Worm (Caenorhabditis elegans): ENCODE results near the gene emc-3.

Gene emc-3

ce11 chrIV:13369120-13369842, 12.4 kb downstream of the emc-3 start, which contains the start of gene agt-1 (continued):
- no peak for TF ChIP-seq F39B2.1 (GFP tag; IDR thresholded peaks at IDR 0.05)
- no peak for TF ChIP-seq C06A6.2 (GFP tag; conservative IDR thresholded peaks at IDR 0.05)
- TF ChIP-seq unc-130 (GFP tag; optimal IDR thresholded peaks at IDR 0.05) = no peak
- 0 out of 2 replicates have a peak, but pooled peaks have one; percentile 74 for TF ChIP-seq Y53G8AR.9 (GFP tag; conservative IDR thresholded peaks at IDR 0.05)
- TF ChIP-seq F49E8.2 (tag; optimal IDR thresholded peaks at IDR 0.05; ENCODE audit: insufficient read depth) = no peak
- peak; percentile 60 for TF ChIP-seq pbrm-1 (GFP tag; IDR thresholded peaks at IDR 0.05)
- no peak for TF ChIP-seq unc-62 (GFP tag; optimal IDR thresholded peaks at IDR 0.05)
- peak; percentile 41 for TF ChIP-seq T26A5.8 (tag; optimal IDR thresholded peaks at IDR 0.05)
- TF ChIP-seq die-1 (tag; optimal IDR thresholded peaks at IDR 0.05) = no peak
- TF ChIP-seq hmg-20 (GFP tag; IDR thresholded peaks at IDR 0.05) = no peak
- no peak for TF ChIP-seq F22D6.2 (tag; optimal IDR thresholded peaks at IDR 0.05)
- TF ChIP-seq lin-26 (GFP tag; IDR thresholded peaks at IDR 0.05) = peak; percentile 54; the same call in 1 of the 2 replicates
- TF ChIP-seq ztf-18 (tag; optimal IDR thresholded peaks at IDR 0.05) = no peak
- no peak for TF ChIP-seq fkh-3 (tag; optimal IDR thresholded peaks at IDR 0.05)
- no peak for TF ChIP-seq nhr-120 (GFP tag; IDR thresholded peaks at IDR 0.05)
- TF ChIP-seq C17E4.6 (GFP tag; IDR thresholded peaks at IDR 0.05) = no peak
- TF ChIP-seq ceh-40 (GFP tag; IDR thresholded peaks at IDR 0.05) = no peak
- TF ChIP-seq sptf-2 (GFP tag; optimal IDR thresholded peaks at IDR 0.05) = no peak
- no peak for TF ChIP-seq F57C9.4 (tag; optimal IDR thresholded peaks at IDR 0.05)
- no peak for TF ChIP-seq bed-2 (GFP tag; IDR thresholded peaks at IDR 0.05)
- no peak for TF ChIP-seq ceh-100 (GFP tag; IDR thresholded peaks at IDR 0.05)
- no peak for TF ChIP-seq somi-1 (GFP tag; optimal IDR thresholded peaks at IDR 0.05)
- TF ChIP-seq nfya-1 (tag; optimal IDR thresholded peaks at IDR 0.05; ENCODE audit: borderline replicate concordance, insufficient read depth) = no peak
- no peak for TF ChIP-seq nhr-179 (tag; optimal IDR thresholded peaks at IDR 0.05)
- TF ChIP-seq Y95B8A.8 (GFP tag; IDR thresholded peaks at IDR 0.05) = 0 out of 2 replicates have a peak, but pooled peaks have one; percentile 34
- TF ChIP-seq snpc-1.3 (tag; optimal IDR thresholded peaks at IDR 0.05; ENCODE audit: insufficient read depth) = no peak
- no peak for TF ChIP-seq K12H6.12 (tag; optimal IDR thresholded peaks at IDR 0.05)
- no peak for TF ChIP-seq ztf-25 (GFP tag; IDR thresholded peaks at IDR 0.05)
- no peak for TF ChIP-seq ztf-3 (GFP tag; optimal IDR thresholded peaks at IDR 0.05)
- no peak for TF ChIP-seq Y67H2A.10 (GFP tag; conservative IDR thresholded peaks at IDR 0.05)
- TF ChIP-seq K11D2.4 (GFP tag; IDR thresholded peaks at IDR 0.05) = no peak

- TF ChIP-seq attf-3 (GFP tag; conservative IDR thresholded peaks at IDR 0.05) (no peak), egl-18 (GFP tag; IDR thresholded peaks at IDR 0.05) (no peak), ceh-40 (GFP tag; IDR thresholded peaks at IDR 0.05) (no peak), sptf-2 (GFP tag; optimal IDR thresholded peaks at IDR 0.05) (no peak)
Observed at ce11 chrIV:13364869-13365268, 16.9 kb downstream of the emc-3 start, which contains the start of gene srsx-25. srsx-25 (plus strand) TSS chrIV:13365169.

- TF ChIP-seq ztf-26 (tag; optimal IDR thresholded peaks at IDR 0.05) (no peak), F39B2.1 (GFP tag; IDR thresholded peaks at IDR 0.05) (no peak), nhr-80 (tag; optimal IDR thresholded peaks at IDR 0.05) (no peak), fkh-3 (tag; optimal IDR thresholded peaks at IDR 0.05) (no peak), lin-26 (GFP tag; IDR thresholded peaks at IDR 0.05) (no peak), ets-4 (GFP tag; optimal IDR thresholded peaks at IDR 0.05) (no peak), ztf-25 (GFP tag; IDR thresholded peaks at IDR 0.05) (no peak), snpc-1.1 (tag; optimal IDR thresholded peaks at IDR 0.05; ENCODE audit: insufficient read depth) (no peak), sdz-38 (tag; optimal IDR thresholded peaks at IDR 0.05) (no peak), cebp-1 (GFP tag; IDR thresholded peaks at IDR 0.05) (no peak), cebp-1 (tag; optimal IDR thresholded peaks at IDR 0.05) (no peak), ztf-28 (GFP tag; IDR thresholded peaks at IDR 0.05) (no peak), nfyb-1 (GFP tag; IDR thresholded peaks at IDR 0.05) (no peak), madf-3 (GFP tag; IDR thresholded peaks at IDR 0.05) (no peak), mxl-1 (tag; optimal IDR thresholded peaks at IDR 0.05) (no peak), F23B12.7 (tag; optimal IDR thresholded peaks at IDR 0.05; ENCODE audit: insufficient read depth) (no peak), egrh-3 (GFP tag; IDR thresholded peaks at IDR 0.05) (no peak), sptf-2 (GFP tag; optimal IDR thresholded peaks at IDR 0.05) (no peak), C17E4.6 (GFP tag; IDR thresholded peaks at IDR 0.05) (no peak)
Observed at ce11 chrIV:13360144-13360543, 21.6 kb downstream of the emc-3 start, which contains the start of gene Y62E10A.3. Y62E10A.3 (minus strand) TSS chrIV:13360244.

Measured in whole organism, young adult.